Fruit fly (Drosophila melanogaster) whole organism, wandering third instar larva: Measurements from ENCODE around the gene CG32756.

Source experiments
- Abd-B ChIP-seq: fragments of >200 bp; optimal IDR thresholded peaks from 2 replicates; lab custom pipeline; 2017; ENCODE audit warnings: missing biosample characterization, missing genetic modification characterization
- CG32264 ChIP-seq: fragments of 200-800 bp; sonication (Bioruptor generic); optimal IDR thresholded peaks from 2 replicates; lab custom pipeline; 2016; ENCODE audit warnings: missing biosample characterization, missing genetic modification characterization
- CG9705 ChIP-seq: fragments of 200-800 bp; sonication (Bioruptor generic); optimal IDR thresholded peaks from 2 replicates; lab custom pipeline; 2018; ENCODE audit warnings: missing biosample characterization, mild to moderate bottlenecking, missing genetic modification characterization
- GATAd ChIP-seq: sonication (Bioruptor generic); optimal IDR thresholded peaks from 2 replicates; lab custom pipeline; 2016; ENCODE audit warnings: missing biosample characterization, missing genetic modification characterization
- HLH106 ChIP-seq: fragments of 200-800 bp; optimal IDR thresholded peaks from 3 replicates; lab custom pipeline; 2019; ENCODE audit warnings: missing biosample characterization, mild to moderate bottlenecking, missing genetic modification characterization, moderate library complexity
- Hnf4 ChIP-seq: fragments of 200-800 bp; sonication (Bioruptor generic); optimal IDR thresholded peaks from 2 replicates; lab custom pipeline; 2016; ENCODE audit warnings: missing biosample characterization, mild to moderate bottlenecking, missing genetic modification characterization
- Hr78 ChIP-seq: fragments of >200 bp; optimal IDR thresholded peaks from 2 replicates; lab custom pipeline; 2017; ENCODE audit warnings: missing biosample characterization, missing genetic modification characterization
- Jra ChIP-seq: sonication (Bioruptor generic); optimal IDR thresholded peaks from 2 replicates; lab custom pipeline; 2016; ENCODE audit warnings: missing biosample characterization, missing genetic modification characterization
- Mio ChIP-seq: sonication (Bioruptor generic); optimal IDR thresholded peaks from 2 replicates; lab custom pipeline; 2016; ENCODE audit warnings: missing biosample characterization, missing genetic modification characterization
- Myc ChIP-seq: fragments of >200 bp; optimal IDR thresholded peaks from 2 replicates; lab custom pipeline; 2017
- N ChIP-seq: fragments of >200 bp; optimal IDR thresholded peaks from 2 replicates; lab custom pipeline; 2018; ENCODE audit warnings: missing biosample characterization, missing external identifiers, missing genetic modification characterization
- OdsH ChIP-seq: fragments of 200-800 bp; sonication (Bioruptor generic); optimal IDR thresholded peaks from 2 replicates; lab custom pipeline; 2016; ENCODE audit warnings: missing biosample characterization, mild to moderate bottlenecking, missing genetic modification characterization
- Rel ChIP-seq, 2 experiments: fragments of 200-800 bp; sonication (Bioruptor generic) in 1 of 2; optimal IDR thresholded peaks; 2 replicates in 1 of 2; 3 replicates in 1 of 2; lab custom pipeline; 2016 to 2019; ENCODE audit warnings: mild to moderate bottlenecking in 2 of 2, missing biosample characterization in 2 of 2, missing genetic modification characterization in 2 of 2, moderate library complexity in 1 of 2
- Sp1 ChIP-seq: fragments of 200-800 bp; sonication (Bioruptor generic); optimal IDR thresholded peaks from 3 replicates; lab custom pipeline; 2019; ENCODE audit warnings: missing biosample characterization, mild to moderate bottlenecking, missing genetic modification characterization, moderate library complexity
- Vsx2 ChIP-seq: fragments of 200-300, 225-300 bp; sonication (Bioruptor generic); optimal IDR thresholded peaks from 2 replicates; lab custom pipeline; 2018; ENCODE audit warnings: missing biosample characterization, missing genetic modification characterization; ENCODE audit not compliant: partially characterized antibody
- br ChIP-seq: fragments of 200-800 bp; sonication (Bioruptor generic); optimal IDR thresholded peaks from 2 replicates; lab custom pipeline; 2016; ENCODE audit warnings: missing biosample characterization, missing genetic modification characterization
- brk ChIP-seq: fragments of 200-800 bp; sonication (Bioruptor generic); optimal IDR thresholded peaks from 2 replicates; lab custom pipeline; 2016; ENCODE audit warnings: missing biosample characterization, mild to moderate bottlenecking, missing genetic modification characterization
- dl ChIP-seq, 2 experiments: fragments of 175-275, 200-275 bp in 1 of 2; fragments of 200-275 bp in 1 of 2; sonication (Bioruptor generic); optimal IDR thresholded peaks; lab custom pipeline; 2018; ENCODE audit warnings: mild to moderate bottlenecking in 2 of 2, missing biosample characterization in 2 of 2, missing genetic modification characterization in 2 of 2, moderate library complexity in 2 of 2; ENCODE audit not compliant: partially characterized antibody in 2 of 2, insufficient read depth in 1 of 2
- dmrt93B ChIP-seq: fragments of 200-800 bp; sonication (Bioruptor generic); optimal IDR thresholded peaks from 2 replicates; lab custom pipeline; 2018; ENCODE audit warnings: missing biosample characterization, mild to moderate bottlenecking, missing genetic modification characterization
- dsf ChIP-seq: sonication (Bioruptor generic); optimal IDR thresholded peaks from 2 replicates; lab custom pipeline; 2016; ENCODE audit warnings: missing biosample characterization, missing genetic modification characterization, borderline replicate concordance
- foxo ChIP-seq, 2 experiments: fragments of 200-800 bp; sonication (Bioruptor generic); optimal IDR thresholded peaks; 2 replicates in 1 of 2; 3 replicates in 1 of 2; lab custom pipeline; 2016 to 2017; ENCODE audit warnings: missing biosample characterization in 2 of 2, missing genetic modification characterization in 2 of 2
- fru ChIP-seq: fragments of 200-800 bp; sonication (Bioruptor generic); optimal IDR thresholded peaks from 3 replicates; lab custom pipeline; 2016; ENCODE audit warnings: missing biosample characterization, mild to moderate bottlenecking, missing genetic modification characterization
- h ChIP-seq: fragments of 200-800 bp; sonication (Bioruptor generic); optimal IDR thresholded peaks from 3 replicates; lab custom pipeline; 2016; ENCODE audit warnings: missing biosample characterization, mild to moderate bottlenecking, missing genetic modification characterization
- jim ChIP-seq: fragments of 175-275, 200-325 bp; sonication (Bioruptor generic); optimal IDR thresholded peaks from 2 replicates; lab custom pipeline; 2016; ENCODE audit warnings: missing biosample characterization, mild to moderate bottlenecking, missing genetic modification characterization
- lola ChIP-seq: fragments of >200 bp; optimal IDR thresholded peaks from 2 replicates; lab custom pipeline; 2017; ENCODE audit warnings: missing biosample characterization, missing genetic modification characterization
- pan ChIP-seq: fragments of >200 bp; optimal IDR thresholded peaks from 2 replicates; lab custom pipeline; 2017
- psq ChIP-seq: fragments of 200-800 bp; sonication (Bioruptor generic); optimal IDR thresholded peaks from 3 replicates; lab custom pipeline; 2017; ENCODE audit warnings: missing biosample characterization, mild to moderate bottlenecking, missing genetic modification characterization, moderate library complexity
- rgr ChIP-seq: fragments of 200-800 bp; sonication (Bioruptor generic); optimal IDR thresholded peaks from 3 replicates; lab custom pipeline; 2016; ENCODE audit warnings: missing biosample characterization, mild to moderate bottlenecking, missing genetic modification characterization
- sage ChIP-seq: fragments of 200-800 bp; sonication (Bioruptor generic); optimal IDR thresholded peaks from 2 replicates; lab custom pipeline; 2016; ENCODE audit warnings: missing biosample characterization, mild to moderate bottlenecking, missing genetic modification characterization
- sv ChIP-seq: fragments of 200-800 bp; sonication (Bioruptor generic); optimal IDR thresholded peaks from 3 replicates; lab custom pipeline; 2016; ENCODE audit warnings: missing biosample characterization, missing genetic modification characterization
- tai ChIP-seq: sonication (Bioruptor generic); optimal IDR thresholded peaks from 2 replicates; lab custom pipeline; 2016; ENCODE audit warnings: missing biosample characterization, missing genetic modification characterization
- usp ChIP-seq: fragments of >200 bp; optimal IDR thresholded peaks from 2 replicates; lab custom pipeline; 2017; ENCODE audit warnings: missing biosample characterization, missing genetic modification characterization
- woc ChIP-seq: sonication (Bioruptor generic); optimal IDR thresholded peaks from 2 replicates; lab custom pipeline; 2016; ENCODE audit warnings: missing biosample characterization, mild to moderate bottlenecking, missing genetic modification characterization

Gene CG32756

dm6 chrX:5973389-5974025, 28.0 kb downstream of the CG32756 start:
- TF ChIP-seq jim (GFP tag; lab: Kevin White, UChicago), result no peak
- peak; percentile 66 for TF ChIP-seq HLH106 (tag; lab: Kevin White, UChicago)
- TF ChIP-seq fru (GFP tag; lab: Kevin White, UChicago), result peak; percentile 26
- peak; percentile 47 for TF ChIP-seq CG9705 (GFP tag; lab: Kevin White, UChicago)
- TF ChIP-seq Rel (GFP tag; optimal IDR thresholded peaks at IDR 0.05; lab: Kevin White, UChicago), result no peak
- TF ChIP-seq Rel (tag; optimal IDR thresholded peaks at IDR 0.05; lab: Kevin White, UChicago), result peak; percentile 7
- TF ChIP-seq Hr78 (GFP tag; lab: Kevin White, UChicago), result no peak
- no peak for TF ChIP-seq Jra
- no peak for TF ChIP-seq Vsx2 (GFP tag; lab: Kevin White, UChicago)
- peak; percentile 72 for TF ChIP-seq h (GFP tag; lab: Kevin White, UChicago)
- TF ChIP-seq Sp1, result peak; percentile 64
- peak; percentile 59 for TF ChIP-seq rgr (GFP tag; lab: Kevin White, UChicago)
- TF ChIP-seq dmrt93B (GFP tag; lab: Kevin White, UChicago), result peak; percentile 48
- peak; percentile 40 for TF ChIP-seq psq
- no peak for TF ChIP-seq Abd-B
- peak; percentile 49 for TF ChIP-seq br (GFP tag; lab: Kevin White, UChicago)
- no peak for TF ChIP-seq pan (lab: Kevin White, UChicago)
- peak; percentile 62 for TF ChIP-seq sage (GFP tag; lab: Kevin White, UChicago)
- TF ChIP-seq OdsH (GFP tag; lab: Kevin White, UChicago), result peak; percentile 48
- no peak for TF ChIP-seq Myc (lab: Kevin White, UChicago)
- TF ChIP-seq Hnf4 (GFP tag; lab: Kevin White, UChicago), result peak; percentile 50
- TF ChIP-seq foxo (GFP tag; optimal IDR thresholded peaks at IDR 0.05; lab: Kevin White, UChicago), result peak in 1 of 2 experiments; percentile 45

dm6 chrX:5974358-5975143, 29.1 kb downstream of the CG32756 start:
- TF ChIP-seq sage (GFP tag; lab: Kevin White, UChicago) (no peak), tai (no peak), usp (no peak), woc (GFP tag; lab: Kevin White, UChicago) (no peak), h (GFP tag; lab: Kevin White, UChicago) (no peak), Abd-B (no peak), pan (lab: Kevin White, UChicago) (no peak), OdsH (GFP tag; lab: Kevin White, UChicago) (no peak), lola (no peak), dsf (GFP tag; lab: Kevin White, UChicago) (no peak), br (GFP tag; lab: Kevin White, UChicago) (no peak), foxo (GFP tag; optimal IDR thresholded peaks at IDR 0.05; lab: Kevin White, UChicago) (no peak), Mio (no peak), dl (GFP tag; optimal IDR thresholded peaks at IDR 0.05; lab: Kevin White, UChicago; ENCODE audit: insufficient read depth in 1 of 2, partially characterized antibody in 2 of 2) (no peak), GATAd (GFP tag; lab: Kevin White, UChicago) (no peak)

dm6 chrX:5977113-5977512, 31.6 kb downstream of the CG32756 start:
- no peak for TF ChIP-seq Rel (GFP tag; optimal IDR thresholded peaks at IDR 0.05; lab: Kevin White, UChicago)
- TF ChIP-seq Rel (tag; optimal IDR thresholded peaks at IDR 0.05; lab: Kevin White, UChicago), result no peak
- no peak for TF ChIP-seq foxo (GFP tag; optimal IDR thresholded peaks at IDR 0.05; lab: Kevin White, UChicago)
- no peak for TF ChIP-seq pan (lab: Kevin White, UChicago)
- TF ChIP-seq usp, result no peak
- no peak for TF ChIP-seq sv (GFP tag; lab: Kevin White, UChicago)
- TF ChIP-seq CG32264 (GFP tag; lab: Kevin White, UChicago), result no peak
- no peak for TF ChIP-seq lola
- no peak for TF ChIP-seq Jra
- no peak for TF ChIP-seq Mio
- no peak for TF ChIP-seq N
- no peak for TF ChIP-seq Hr78 (GFP tag; lab: Kevin White, UChicago)
- no peak for TF ChIP-seq dl (GFP tag; optimal IDR thresholded peaks at IDR 0.05; lab: Kevin White, UChicago; ENCODE audit: insufficient read depth in 1 of 2, partially characterized antibody in 2 of 2)
- no peak for TF ChIP-seq brk (GFP tag; lab: Kevin White, UChicago)
- TF ChIP-seq dsf (GFP tag; lab: Kevin White, UChicago), result no peak
- TF ChIP-seq GATAd (GFP tag; lab: Kevin White, UChicago), result no peak
- no peak for TF ChIP-seq sage (GFP tag; lab: Kevin White, UChicago)
